Fruit fly (Drosophila melanogaster) whole organism, wandering third instar larva: ENCODE results near the gene Tusp.

Experiments used
- Abd-B ChIP-seq: fragments of >200 bp; optimal IDR thresholded peaks from 2 replicates; lab custom pipeline; 2017; ENCODE audit warnings: missing biosample characterization, missing genetic modification characterization
- CG32264 ChIP-seq: fragments of 200-800 bp; sonication (Bioruptor generic); optimal IDR thresholded peaks from 2 replicates; lab custom pipeline; 2016; ENCODE audit warnings: missing biosample characterization, missing genetic modification characterization
- CG9705 ChIP-seq: fragments of 200-800 bp; sonication (Bioruptor generic); optimal IDR thresholded peaks from 2 replicates; lab custom pipeline; 2018; ENCODE audit warnings: missing biosample characterization, mild to moderate bottlenecking, missing genetic modification characterization
- CrebA ChIP-seq: fragments of 200-800 bp; sonication (Bioruptor generic); optimal IDR thresholded peaks from 2 replicates; lab custom pipeline; 2016; ENCODE audit warnings: missing biosample characterization, mild to moderate bottlenecking, missing genetic modification characterization, borderline replicate concordance
- Dfd ChIP-seq: fragments of >200 bp; optimal IDR thresholded peaks from 2 replicates; lab custom pipeline; 2017; ENCODE audit warnings: missing biosample characterization, missing genetic modification characterization
- Dif ChIP-seq: fragments of 200-275, 200-300 bp; sonication (Bioruptor generic); optimal IDR thresholded peaks from 2 replicates; lab custom pipeline; 2018; ENCODE audit warnings: missing biosample characterization, missing genetic modification characterization; ENCODE audit not compliant: partially characterized antibody
- GATAd ChIP-seq: sonication (Bioruptor generic); optimal IDR thresholded peaks from 2 replicates; lab custom pipeline; 2016; ENCODE audit warnings: missing biosample characterization, missing genetic modification characterization
- HLH106 ChIP-seq: fragments of 200-800 bp; optimal IDR thresholded peaks from 3 replicates; lab custom pipeline; 2019; ENCODE audit warnings: missing biosample characterization, mild to moderate bottlenecking, missing genetic modification characterization, moderate library complexity
- Hnf4 ChIP-seq: fragments of 200-800 bp; sonication (Bioruptor generic); optimal IDR thresholded peaks from 2 replicates; lab custom pipeline; 2016; ENCODE audit warnings: missing biosample characterization, mild to moderate bottlenecking, missing genetic modification characterization
- Hr78 ChIP-seq: fragments of >200 bp; optimal IDR thresholded peaks from 2 replicates; lab custom pipeline; 2017; ENCODE audit warnings: missing biosample characterization, missing genetic modification characterization
- Hr83 ChIP-seq: fragments of 200-300 bp; sonication (Bioruptor generic); optimal IDR thresholded peaks from 2 replicates; lab custom pipeline; 2016; ENCODE audit warnings: missing biosample characterization, mild to moderate bottlenecking, missing genetic modification characterization, moderate library complexity; ENCODE audit not compliant: poor library complexity, severe bottlenecking
- Jra ChIP-seq: sonication (Bioruptor generic); optimal IDR thresholded peaks from 2 replicates; lab custom pipeline; 2016; ENCODE audit warnings: missing biosample characterization, missing genetic modification characterization
- Mio ChIP-seq: sonication (Bioruptor generic); optimal IDR thresholded peaks from 2 replicates; lab custom pipeline; 2016; ENCODE audit warnings: missing biosample characterization, missing genetic modification characterization
- Myc ChIP-seq: fragments of >200 bp; optimal IDR thresholded peaks from 2 replicates; lab custom pipeline; 2017
- N ChIP-seq: fragments of >200 bp; optimal IDR thresholded peaks from 2 replicates; lab custom pipeline; 2018; ENCODE audit warnings: missing biosample characterization, missing external identifiers, missing genetic modification characterization
- OdsH ChIP-seq: fragments of 200-800 bp; sonication (Bioruptor generic); optimal IDR thresholded peaks from 2 replicates; lab custom pipeline; 2016; ENCODE audit warnings: missing biosample characterization, mild to moderate bottlenecking, missing genetic modification characterization
- Rel ChIP-seq, 2 experiments: fragments of 200-800 bp; sonication (Bioruptor generic) in 1 of 2; optimal IDR thresholded peaks; 2 replicates in 1 of 2; 3 replicates in 1 of 2; lab custom pipeline; 2016 to 2019; ENCODE audit warnings: mild to moderate bottlenecking in 2 of 2, missing biosample characterization in 2 of 2, missing genetic modification characterization in 2 of 2, moderate library complexity in 1 of 2
- Sp1 ChIP-seq: fragments of 200-800 bp; sonication (Bioruptor generic); optimal IDR thresholded peaks from 3 replicates; lab custom pipeline; 2019; ENCODE audit warnings: missing biosample characterization, mild to moderate bottlenecking, missing genetic modification characterization, moderate library complexity
- Vsx2 ChIP-seq: fragments of 200-300, 225-300 bp; sonication (Bioruptor generic); optimal IDR thresholded peaks from 2 replicates; lab custom pipeline; 2018; ENCODE audit warnings: missing biosample characterization, missing genetic modification characterization; ENCODE audit not compliant: partially characterized antibody
- br ChIP-seq: fragments of 200-800 bp; sonication (Bioruptor generic); optimal IDR thresholded peaks from 2 replicates; lab custom pipeline; 2016; ENCODE audit warnings: missing biosample characterization, missing genetic modification characterization
- brk ChIP-seq: fragments of 200-800 bp; sonication (Bioruptor generic); optimal IDR thresholded peaks from 2 replicates; lab custom pipeline; 2016; ENCODE audit warnings: missing biosample characterization, mild to moderate bottlenecking, missing genetic modification characterization
- dl ChIP-seq, 2 experiments: fragments of 175-275, 200-275 bp in 1 of 2; fragments of 200-275 bp in 1 of 2; sonication (Bioruptor generic); optimal IDR thresholded peaks; lab custom pipeline; 2018; ENCODE audit warnings: mild to moderate bottlenecking in 2 of 2, missing biosample characterization in 2 of 2, missing genetic modification characterization in 2 of 2, moderate library complexity in 2 of 2; ENCODE audit not compliant: partially characterized antibody in 2 of 2, insufficient read depth in 1 of 2
- dmrt93B ChIP-seq: fragments of 200-800 bp; sonication (Bioruptor generic); optimal IDR thresholded peaks from 2 replicates; lab custom pipeline; 2018; ENCODE audit warnings: missing biosample characterization, mild to moderate bottlenecking, missing genetic modification characterization
- dsf ChIP-seq: sonication (Bioruptor generic); optimal IDR thresholded peaks from 2 replicates; lab custom pipeline; 2016; ENCODE audit warnings: missing biosample characterization, missing genetic modification characterization, borderline replicate concordance
- ey ChIP-seq: fragments of 200-800 bp; sonication (Bioruptor generic); optimal IDR thresholded peaks from 2 replicates; lab custom pipeline; 2016; ENCODE audit warnings: missing biosample characterization, missing genetic modification characterization
- foxo ChIP-seq, 2 experiments: fragments of 200-800 bp; sonication (Bioruptor generic); optimal IDR thresholded peaks; 2 replicates in 1 of 2; 3 replicates in 1 of 2; lab custom pipeline; 2016 to 2017; ENCODE audit warnings: missing biosample characterization in 2 of 2, missing genetic modification characterization in 2 of 2
- fru ChIP-seq: fragments of 200-800 bp; sonication (Bioruptor generic); optimal IDR thresholded peaks from 3 replicates; lab custom pipeline; 2016; ENCODE audit warnings: missing biosample characterization, mild to moderate bottlenecking, missing genetic modification characterization
- h ChIP-seq: fragments of 200-800 bp; sonication (Bioruptor generic); optimal IDR thresholded peaks from 3 replicates; lab custom pipeline; 2016; ENCODE audit warnings: missing biosample characterization, mild to moderate bottlenecking, missing genetic modification characterization
- jim ChIP-seq: fragments of 175-275, 200-325 bp; sonication (Bioruptor generic); optimal IDR thresholded peaks from 2 replicates; lab custom pipeline; 2016; ENCODE audit warnings: missing biosample characterization, mild to moderate bottlenecking, missing genetic modification characterization
- lola ChIP-seq: fragments of >200 bp; optimal IDR thresholded peaks from 2 replicates; lab custom pipeline; 2017; ENCODE audit warnings: missing biosample characterization, missing genetic modification characterization
- pan ChIP-seq: fragments of >200 bp; optimal IDR thresholded peaks from 2 replicates; lab custom pipeline; 2017
- psq ChIP-seq: fragments of 200-800 bp; sonication (Bioruptor generic); optimal IDR thresholded peaks from 3 replicates; lab custom pipeline; 2017; ENCODE audit warnings: missing biosample characterization, mild to moderate bottlenecking, missing genetic modification characterization, moderate library complexity
- rgr ChIP-seq: fragments of 200-800 bp; sonication (Bioruptor generic); optimal IDR thresholded peaks from 3 replicates; lab custom pipeline; 2016; ENCODE audit warnings: missing biosample characterization, mild to moderate bottlenecking, missing genetic modification characterization
- sage ChIP-seq: fragments of 200-800 bp; sonication (Bioruptor generic); optimal IDR thresholded peaks from 2 replicates; lab custom pipeline; 2016; ENCODE audit warnings: missing biosample characterization, mild to moderate bottlenecking, missing genetic modification characterization
- sv ChIP-seq: fragments of 200-800 bp; sonication (Bioruptor generic); optimal IDR thresholded peaks from 3 replicates; lab custom pipeline; 2016; ENCODE audit warnings: missing biosample characterization, missing genetic modification characterization
- tai ChIP-seq: sonication (Bioruptor generic); optimal IDR thresholded peaks from 2 replicates; lab custom pipeline; 2016; ENCODE audit warnings: missing biosample characterization, missing genetic modification characterization
- usp ChIP-seq: fragments of >200 bp; optimal IDR thresholded peaks from 2 replicates; lab custom pipeline; 2017; ENCODE audit warnings: missing biosample characterization, missing genetic modification characterization
- woc ChIP-seq: sonication (Bioruptor generic); optimal IDR thresholded peaks from 2 replicates; lab custom pipeline; 2016; ENCODE audit warnings: missing biosample characterization, mild to moderate bottlenecking, missing genetic modification characterization

Tusp gene

dm6 chr3R:27581263-27581868, 26.3 kb upstream of the Tusp start (continued):
- TF ChIP-seq sage (GFP tag; lab: Kevin White, UChicago), result peak; percentile 66
- TF ChIP-seq dsf (GFP tag; lab: Kevin White, UChicago), result no peak
- no peak for TF ChIP-seq pan
- peak; percentile 83 for TF ChIP-seq rgr (GFP tag; lab: Kevin White, UChicago)
- peak; percentile 60 for TF ChIP-seq woc (GFP tag; lab: Kevin White, UChicago)
- no peak for TF ChIP-seq Myc (lab: Kevin White, UChicago)
- no peak for TF ChIP-seq Abd-B (GFP tag; lab: Kevin White, UChicago)
- peak; percentile 33 for TF ChIP-seq Vsx2 (GFP tag; lab: Kevin White, UChicago)

- TF ChIP-seq pan (no peak), tai (GFP tag; lab: Kevin White, UChicago) (no peak), GATAd (GFP tag; lab: Kevin White, UChicago) (peak; percentile 41), Dfd (GFP tag; lab: Kevin White, UChicago) (no peak), lola (GFP tag; lab: Kevin White, UChicago) (no peak), Jra (GFP tag; lab: Kevin White, UChicago) (peak; percentile 56), CrebA (GFP tag; lab: Kevin White, UChicago) (no peak), woc (GFP tag; lab: Kevin White, UChicago) (peak; percentile 68), CG9705 (GFP tag; lab: Kevin White, UChicago) (peak; percentile 55), foxo (GFP tag; optimal IDR thresholded peaks at IDR 0.05; lab: Kevin White, UChicago) (peak in 1 of 2 experiments; percentile 76), Myc (lab: Kevin White, UChicago) (peak; percentile 88), sage (GFP tag; lab: Kevin White, UChicago) (no peak), OdsH (GFP tag; lab: Kevin White, UChicago) (peak; percentile 17), Hr78 (no peak), rgr (GFP tag; lab: Kevin White, UChicago) (peak; percentile 73), br (GFP tag; lab: Kevin White, UChicago) (peak; percentile 63), Hr83 (GFP tag; lab: Kevin White, UChicago) (peak; percentile 68), HLH106 (tag; lab: Kevin White, UChicago) (peak; percentile 69), Hnf4 (GFP tag; lab: Kevin White, UChicago) (no peak), jim (GFP tag; lab: Kevin White, UChicago) (no peak), CG32264 (GFP tag; lab: Kevin White, UChicago) (peak; percentile 9), Dif (no peak), ey (GFP tag; lab: Kevin White, UChicago) (peak; percentile 61), Sp1 (peak; percentile 25), sv (GFP tag; lab: Kevin White, UChicago) (peak; percentile 26), h (GFP tag; lab: Kevin White, UChicago) (peak; percentile 66), usp (GFP tag; lab: Kevin White, UChicago) (no peak), Mio (no peak), psq (GFP tag; lab: Kevin White, UChicago) (no peak), dsf (GFP tag; lab: Kevin White, UChicago) (peak; percentile 22), dl (GFP tag; optimal IDR thresholded peaks at IDR 0.05; lab: Kevin White, UChicago; ENCODE audit: insufficient read depth in 1 of 2, partially characterized antibody in 2 of 2) (no peak), dmrt93B (GFP tag; lab: Kevin White, UChicago) (no peak), N (GFP tag; lab: Kevin White, UChicago) (no peak), brk (GFP tag; lab: Kevin White, UChicago) (no peak), Rel (GFP tag; optimal IDR thresholded peaks at IDR 0.05; lab: Kevin White, UChicago) (no peak), Rel (tag; optimal IDR thresholded peaks at IDR 0.05; lab: Kevin White, UChicago) (no peak), Vsx2 (GFP tag; lab: Kevin White, UChicago) (no peak), Abd-B (GFP tag; lab: Kevin White, UChicago) (no peak), fru (GFP tag; lab: Kevin White, UChicago) (peak; percentile 47)
Measured at dm6 chr3R:27581890-27582487, 25.7 kb upstream of the Tusp start, which contains the start of gene wdb. wdb (minus strand) TSS chr3R:27582241.
